Worm (Caenorhabditis elegans) whole organism, young adult: Measurements from ENCODE around the gene dyf-2.

Experiments
- B0261.1 ChIP-seq: sonication (generic microtip); optimal IDR thresholded peaks from 2 replicates; lab custom pipeline; 2016; ENCODE audit warnings: mild to moderate bottlenecking, missing genetic modification characterization, moderate library complexity, missing compliant biosample characterization
- C06A6.2 ChIP-seq: fragments of 200-800 bp; sonication (Bioruptor generic); conservative IDR thresholded peaks from 2 replicates; pipeline ENCODE4 v1.3.6; 2022; ENCODE audit warnings: missing genetic modification characterization, missing compliant biosample characterization
- F39B2.1 ChIP-seq: fragments of 200-800 bp; sonication (Bioruptor generic); IDR thresholded peaks from 2 replicates; pipeline ENCODE4 v1.3.6; 2022; ENCODE audit warnings: missing genetic modification reagents, missing genetic modification characterization, missing compliant biosample characterization
- K11D2.4 ChIP-seq: fragments of 200-800 bp; sonication (Bioruptor generic); IDR thresholded peaks from 2 replicates; pipeline ENCODE4 v1.3.6; 2022; ENCODE audit warnings: missing genetic modification reagents, missing genetic modification characterization, missing compliant biosample characterization
- T07F8.4 ChIP-seq: sonication (generic microtip); optimal IDR thresholded peaks from 2 replicates; lab custom pipeline; 2016; ENCODE audit warnings: mild to moderate bottlenecking, missing genetic modification characterization, moderate library complexity, missing compliant biosample characterization
- T26A5.8 ChIP-seq: sonication (generic microtip); optimal IDR thresholded peaks from 2 replicates; lab custom pipeline; 2016; ENCODE audit warnings: missing genetic modification characterization, missing compliant biosample characterization
- Y53F4B.3 ChIP-seq: fragments of 200-800 bp; sonication (Bioruptor generic); IDR thresholded peaks from 2 replicates; pipeline ENCODE4 v1.3.6; 2022; ENCODE audit warnings: missing genetic modification reagents, missing genetic modification characterization, missing compliant biosample characterization
- Y53G8AR.9 ChIP-seq: fragments of 200-800 bp; sonication (Bioruptor generic); conservative IDR thresholded peaks from 2 replicates; pipeline ENCODE4 v1.3.6; 2022; ENCODE audit warnings: missing genetic modification reagents, missing genetic modification characterization, missing compliant biosample characterization
- ama-1 ChIP-seq, 3 experiments: fragments of 150-350 bp in 1 of 3; sonication (generic microtip) in 2 of 3; optimal IDR thresholded peaks; 2 replicates each; lab custom pipeline; 2014 to 2018; ENCODE audit warnings: missing biosample characterization in 2 of 3, missing genetic modification characterization in 2 of 3, missing genetic modification reagents in 2 of 3
- atf-7 ChIP-seq: sonication (generic microtip); optimal IDR thresholded peaks from 2 replicates; lab custom pipeline; 2017; ENCODE audit warnings: mild to moderate bottlenecking, missing genetic modification characterization, missing compliant biosample characterization
- attf-3 ChIP-seq: fragments of 200-800 bp; sonication (Bioruptor generic); conservative IDR thresholded peaks from 2 replicates; pipeline ENCODE4 v1.3.6; 2022; ENCODE audit warnings: missing genetic modification reagents, missing genetic modification characterization, missing compliant biosample characterization
- attf-5 ChIP-seq: fragments of 200-800 bp; sonication (Bioruptor generic); optimal IDR thresholded peaks from 2 replicates; lab custom pipeline; 2018; ENCODE audit warnings: mild to moderate bottlenecking, missing genetic modification characterization, missing compliant biosample characterization
- cebp-1 ChIP-seq, 2 experiments: fragments of 200-800 bp in 1 of 2; sonication (Bioruptor generic) in 1 of 2; sonication (generic microtip) in 1 of 2; IDR thresholded peaks in 1 of 2; optimal IDR thresholded peaks in 1 of 2; 2 replicates each; pipeline versions ENCODE4 v1.3.6 to Lab custom; 2017 to 2022; ENCODE audit warnings: missing compliant biosample characterization in 2 of 2, missing genetic modification characterization in 2 of 2, mild to moderate bottlenecking in 1 of 2, missing genetic modification reagents in 1 of 2, moderate library complexity in 1 of 2
- cebp-2 ChIP-seq: fragments of 200-800 bp; sonication (Bioruptor generic); IDR thresholded peaks from 2 replicates; pipeline ENCODE4 v1.3.6; 2022; ENCODE audit warnings: missing genetic modification characterization, missing compliant biosample characterization
- ceh-27 ChIP-seq: fragments of 200-800 bp; sonication (Bioruptor generic); optimal IDR thresholded peaks from 2 replicates; lab custom pipeline; 2018; ENCODE audit warnings: mild to moderate bottlenecking, missing genetic modification characterization, moderate library complexity, missing compliant biosample characterization
- ceh-79 ChIP-seq: sonication (generic microtip); optimal IDR thresholded peaks from 2 replicates; lab custom pipeline; 2017; ENCODE audit warnings: mild to moderate bottlenecking, missing genetic modification characterization, missing compliant biosample characterization
- ceh-91 ChIP-seq: fragments of 200-800 bp; sonication (Bioruptor generic); IDR thresholded peaks from 2 replicates; pipeline ENCODE4 v1.3.6; 2022; ENCODE audit warnings: missing genetic modification reagents, missing genetic modification characterization, missing compliant biosample characterization
- chd-7 ChIP-seq: sonication (generic microtip); optimal IDR thresholded peaks from 2 replicates; lab custom pipeline; 2016; ENCODE audit warnings: mild to moderate bottlenecking, missing genetic modification characterization, moderate library complexity, missing compliant biosample characterization
- dox-1 ChIP-seq: fragments of 200-800 bp; sonication (Bioruptor generic); IDR thresholded peaks from 2 replicates; pipeline ENCODE4 v1.3.6; 2022; ENCODE audit warnings: missing genetic modification reagents, missing genetic modification characterization, missing compliant biosample characterization
- dpff-1 ChIP-seq: sonication (generic microtip); optimal IDR thresholded peaks from 2 replicates; lab custom pipeline; 2017; ENCODE audit warnings: mild to moderate bottlenecking, missing genetic modification characterization, missing compliant biosample characterization
- egl-18 ChIP-seq: fragments of 200-800 bp; sonication (Bioruptor generic); IDR thresholded peaks from 2 replicates; pipeline ENCODE4 v1.3.6; 2022; ENCODE audit warnings: missing genetic modification reagents, missing genetic modification characterization, missing compliant biosample characterization
- ekl-4 ChIP-seq: fragments of 200-800 bp; sonication (Bioruptor generic); IDR thresholded peaks from 2 replicates; pipeline ENCODE4 v1.3.6; 2022; ENCODE audit warnings: missing genetic modification reagents, missing genetic modification characterization, missing compliant biosample characterization
- hmg-1.2 ChIP-seq: fragments of 200-800 bp; sonication (Bioruptor generic); IDR thresholded peaks from 2 replicates; pipeline ENCODE4 v1.3.6; 2022; ENCODE audit warnings: missing genetic modification reagents, missing genetic modification characterization, missing compliant biosample characterization
- hmg-20 ChIP-seq: fragments of 200-800 bp; sonication (Bioruptor generic); IDR thresholded peaks from 2 replicates; pipeline ENCODE4 v1.3.6; 2022; ENCODE audit warnings: missing genetic modification reagents, missing genetic modification characterization, missing compliant biosample characterization
- hrde-1 ChIP-seq: sonication (generic microtip); optimal IDR thresholded peaks from 2 replicates; lab custom pipeline; 2016; ENCODE audit warnings: missing genetic modification characterization, mild to moderate bottlenecking, missing compliant biosample characterization, moderate library complexity, missing genotype, missing genetic modification reagents, borderline replicate concordance
- lag-1 ChIP-seq: fragments of 200-800 bp; sonication (Bioruptor generic); IDR thresholded peaks from 2 replicates; pipeline ENCODE4 v1.3.6; 2022; ENCODE audit warnings: missing genetic modification reagents, missing genetic modification characterization, missing compliant biosample characterization
- lin-40 ChIP-seq: sonication (generic microtip); optimal IDR thresholded peaks from 2 replicates; lab custom pipeline; 2016; ENCODE audit warnings: missing genetic modification characterization, mild to moderate bottlenecking, missing compliant biosample characterization, missing genotype, missing genetic modification reagents
- lin-54 ChIP-seq: fragments of 200-800 bp; sonication (Bioruptor generic); optimal IDR thresholded peaks from 2 replicates; lab custom pipeline; 2018; ENCODE audit warnings: mild to moderate bottlenecking, missing genetic modification characterization, missing compliant biosample characterization
- madf-6 ChIP-seq: fragments of 200-800 bp; sonication (Bioruptor generic); IDR thresholded peaks from 2 replicates; pipeline ENCODE4 v1.3.6; 2022; ENCODE audit warnings: missing genetic modification reagents, missing genetic modification characterization, missing compliant biosample characterization
- madf-8 ChIP-seq: fragments of 200-800 bp; sonication (Bioruptor generic); conservative IDR thresholded peaks from 2 replicates; pipeline ENCODE4 v1.3.6; 2022; ENCODE audit warnings: missing genetic modification reagents, missing genetic modification characterization, missing compliant biosample characterization
- mcd-1 ChIP-seq: fragments of 200-800 bp; sonication (Bioruptor generic); IDR thresholded peaks from 2 replicates; pipeline ENCODE4 v1.3.6; 2022; ENCODE audit warnings: missing genetic modification reagents, missing genetic modification characterization, missing compliant biosample characterization
- mes-4 ChIP-seq: sonication (generic microtip); optimal IDR thresholded peaks from 2 replicates; lab custom pipeline; 2016; ENCODE audit warnings: missing genotype, missing genetic modification characterization, missing compliant biosample characterization
- nfyb-1 ChIP-seq: fragments of 200-800 bp; sonication (Bioruptor generic); IDR thresholded peaks from 2 replicates; pipeline ENCODE4 v1.3.6; 2022; ENCODE audit warnings: missing genetic modification reagents, missing genetic modification characterization, missing compliant biosample characterization
- nhr-179 ChIP-seq: sonication (generic microtip); optimal IDR thresholded peaks from 2 replicates; lab custom pipeline; 2016; ENCODE audit warnings: mild to moderate bottlenecking, missing genetic modification characterization, missing compliant biosample characterization
- nhr-80 ChIP-seq: sonication (generic microtip); optimal IDR thresholded peaks from 2 replicates; lab custom pipeline; 2016; ENCODE audit warnings: missing genetic modification characterization, missing compliant biosample characterization
- pbrm-1 ChIP-seq: fragments of 200-800 bp; sonication (Bioruptor generic); IDR thresholded peaks from 2 replicates; pipeline ENCODE4 v1.3.6; 2022; ENCODE audit warnings: missing genetic modification reagents, missing genetic modification characterization, missing compliant biosample characterization
- rcor-1 ChIP-seq: fragments of 200-800 bp; sonication (Bioruptor generic); IDR thresholded peaks from 2 replicates; pipeline ENCODE4 v1.3.6; 2022; ENCODE audit warnings: missing genetic modification reagents, missing genetic modification characterization, missing compliant biosample characterization
- rpc-1 ChIP-seq, 2 experiments: fragments of 150-350 bp in 1 of 2; sonication (generic microtip) in 1 of 2; optimal IDR thresholded peaks; 2 replicates each; lab custom pipeline; 2014 to 2018; ENCODE audit warnings: missing biosample characterization in 1 of 2, missing genetic modification characterization in 1 of 2, missing genetic modification reagents in 1 of 2, missing genotype in 1 of 2
- snpc-1.1 ChIP-seq: sonication (generic microtip); optimal IDR thresholded peaks from 2 replicates; lab custom pipeline; 2017; ENCODE audit warnings: missing genetic modification characterization, mild to moderate bottlenecking, missing compliant biosample characterization, antibody characterized with exemption, moderate library complexity, missing genotype, missing genetic modification reagents; ENCODE audit not compliant: insufficient read depth
- somi-1 ChIP-seq: fragments of 200-800 bp; sonication (Bioruptor generic); optimal IDR thresholded peaks from 2 replicates; lab custom pipeline; 2018; ENCODE audit warnings: mild to moderate bottlenecking, missing genetic modification characterization, missing compliant biosample characterization
- unc-62 ChIP-seq: fragments of 150-350 bp; optimal IDR thresholded peaks from 2 replicates; lab custom pipeline; 2014; ENCODE audit warnings: missing biosample characterization, missing genetic modification reagents, missing genetic modification characterization
- zfh-2 ChIP-seq: fragments of 200-800 bp; sonication (Bioruptor generic); conservative IDR thresholded peaks from 2 replicates; pipeline ENCODE4 v1.3.6; 2022; ENCODE audit warnings: missing genetic modification reagents, missing genetic modification characterization, missing compliant biosample characterization
- ztf-3 ChIP-seq: fragments of 200-800 bp; sonication (Bioruptor generic); optimal IDR thresholded peaks from 2 replicates; lab custom pipeline; 2018; ENCODE audit warnings: mild to moderate bottlenecking, missing genetic modification characterization, missing compliant biosample characterization

dyf-2 gene

DNA sequence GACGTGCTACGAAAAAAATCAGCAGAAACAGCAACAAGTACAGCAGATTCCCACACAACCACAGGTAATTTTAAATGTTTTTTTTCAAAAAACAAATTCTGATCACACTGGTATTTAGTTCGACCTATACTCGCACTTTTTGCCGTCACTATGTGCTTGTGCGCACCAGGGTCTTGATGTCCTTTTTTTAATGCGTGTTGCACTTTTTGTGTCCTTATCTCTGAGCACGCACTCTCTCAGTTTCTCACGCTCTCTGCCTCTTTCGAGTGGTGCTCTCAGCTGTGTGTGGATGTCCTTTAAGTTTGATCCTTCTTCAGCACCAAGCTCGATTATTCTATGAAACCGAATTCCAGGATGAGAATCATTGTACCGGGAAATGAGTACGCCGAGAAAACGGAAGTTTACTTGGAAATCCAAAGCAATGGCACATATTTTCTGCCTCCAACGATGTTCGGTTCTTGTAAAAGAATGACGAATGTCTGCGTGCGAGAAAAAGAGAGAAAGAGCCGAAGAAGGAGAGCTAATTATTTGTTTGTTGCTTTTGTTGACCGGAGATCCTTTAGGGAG is 32.2 kb upstream of the dyf-2 start:
- TF ChIP-seq nfyb-1 (0 out of 2 replicates have a peak, but pooled peaks have one; percentile 30), zfh-2 (0 out of 2 replicates have a peak, but pooled peaks have one; percentile 7), attf-3 (GFP tag; lab: Robert Waterston, UW) (no peak), dox-1 (GFP tag; lab: Robert Waterston, UW) (0 out of 2 replicates have a peak, but pooled peaks have one; percentile 14), Y53G8AR.9 (GFP tag; lab: Robert Waterston, UW) (no peak), attf-5 (peak; percentile 15), nhr-80 (tag; lab: Kevin White, UChicago) (peak; percentile 42), ceh-27 (GFP tag; lab: Kevin White, UChicago) (peak; percentile 46), madf-6 (GFP tag; lab: Robert Waterston, UW) (0 out of 2 replicates have a peak, but pooled peaks have one; percentile 9)

DNA sequence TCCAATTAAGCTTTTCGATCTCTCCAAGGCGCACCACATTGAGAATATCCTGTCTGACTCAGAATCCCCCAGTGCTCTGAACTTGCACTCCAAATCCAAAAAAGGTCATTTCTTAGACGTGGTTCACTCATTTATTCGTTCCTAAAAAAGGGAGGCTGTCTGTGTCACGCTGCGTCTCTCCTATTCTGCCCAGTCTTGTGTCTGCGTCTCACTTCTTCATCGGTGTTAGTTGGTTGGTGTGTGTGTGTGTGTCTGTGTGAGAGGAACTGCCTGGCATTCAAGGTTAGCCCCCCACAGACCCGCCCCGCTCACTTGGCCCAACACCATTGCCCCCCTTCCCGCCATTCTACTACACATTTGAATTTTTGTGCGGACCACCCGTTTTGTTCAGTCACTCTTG is 31.3 kb upstream of the dyf-2 start:
- TF ChIP-seq attf-5 (peak; percentile 10), pbrm-1 (GFP tag; lab: Robert Waterston, UW) (0 out of 2 replicates have a peak, but pooled peaks have one; percentile 35), ama-1 (optimal IDR thresholded peaks at IDR 0.05; lab: Kevin White, UChicago) (no peak), ama-1 (GFP tag; optimal IDR thresholded peaks at IDR 0.05; lab: Kevin White, UChicago) (no peak), hrde-1 (no peak), ceh-91 (no peak), ztf-3 (GFP tag; lab: Kevin White, UChicago) (no peak), K11D2.4 (GFP tag; lab: Robert Waterston, UW) (0 out of 2 replicates have a peak, but pooled peaks have one; percentile 24), ekl-4 (GFP tag; lab: Robert Waterston, UW) (no peak), ceh-79 (tag; lab: Kevin White, UChicago) (no peak), ceh-27 (GFP tag; lab: Kevin White, UChicago) (peak; percentile 41), snpc-1.1 (no peak), cebp-2 (GFP tag; lab: Robert Waterston, UW) (no peak), Y53F4B.3 (GFP tag; lab: Robert Waterston, UW) (no peak), C06A6.2 (no peak), hmg-1.2 (GFP tag; lab: Robert Waterston, UW) (peak; percentile 78; the same call in 1 of the 2 replicates), mes-4 (no peak), mcd-1 (peak; percentile 31; the same call in 1 of the 2 replicates), B0261.1 (no peak), unc-62 (no peak), madf-6 (GFP tag; lab: Robert Waterston, UW) (no peak; the same call in 1 of the 2 replicates), lin-40 (tag; lab: Kevin White, UChicago) (no peak), rpc-1 (optimal IDR thresholded peaks at IDR 0.05; lab: Kevin White, UChicago) (no peak), rpc-1 (tag; optimal IDR thresholded peaks at IDR 0.05; lab: Kevin White, UChicago) (no peak), F39B2.1 (GFP tag; lab: Robert Waterston, UW) (no peak), T26A5.8 (no peak), dox-1 (GFP tag; lab: Robert Waterston, UW) (no peak), rcor-1 (GFP tag; lab: Robert Waterston, UW) (0 out of 2 replicates have a peak, but pooled peaks have one; percentile 39), atf-7 (tag; lab: Kevin White, UChicago) (no peak), nhr-179 (tag; lab: Kevin White, UChicago) (no peak), T07F8.4 (tag; lab: Kevin White, UChicago) (no peak), dpff-1 (no peak), lin-54 (GFP tag; lab: Kevin White, UChicago) (no peak), lag-1 (GFP tag; lab: Robert Waterston, UW) (no peak), cebp-1 (GFP tag; IDR thresholded peaks at IDR 0.05; lab: Robert Waterston, UW) (no peak), cebp-1 (tag; optimal IDR thresholded peaks at IDR 0.05; lab: Kevin White, UChicago) (peak; percentile 42), hmg-20 (GFP tag; lab: Robert Waterston, UW) (no peak), nfyb-1 (peak; percentile 62; the same call in 1 of the 2 replicates), zfh-2 (peak; percentile 65), egl-18 (no peak), somi-1 (GFP tag; lab: Kevin White, UChicago) (no peak), chd-7 (peak; percentile 19), madf-8 (GFP tag; lab: Robert Waterston, UW) (no peak)
